Worm (Caenorhabditis elegans) whole organism, young adult: ENCODE data around the gene K08F11.1.

Experiments
- F23B12.7 ChIP-seq: sonication (generic microtip); optimal IDR thresholded peaks from 2 replicates; lab custom pipeline; 2017; ENCODE audit warnings: missing genetic modification characterization, mild to moderate bottlenecking, missing compliant biosample characterization, antibody characterized with exemption, moderate library complexity; ENCODE audit not compliant: insufficient read depth
- F37B4.10 ChIP-seq: fragments of 200-800 bp; sonication (Bioruptor generic); IDR thresholded peaks from 2 replicates; pipeline ENCODE4 v1.3.6; 2022; ENCODE audit warnings: missing genetic modification characterization, missing compliant biosample characterization
- F49E8.2 ChIP-seq: sonication (generic microtip); optimal IDR thresholded peaks from 3 replicates; lab custom pipeline; 2017; ENCODE audit warnings: missing genetic modification characterization, mild to moderate bottlenecking, missing compliant biosample characterization, antibody characterized with exemption, moderate library complexity; ENCODE audit not compliant: insufficient read depth
- F52B5.7 ChIP-seq: sonication (generic microtip); optimal IDR thresholded peaks from 2 replicates; lab custom pipeline; 2016; ENCODE audit warnings: mild to moderate bottlenecking, missing genetic modification characterization, missing compliant biosample characterization
- T07F8.4 ChIP-seq: sonication (generic microtip); optimal IDR thresholded peaks from 2 replicates; lab custom pipeline; 2016; ENCODE audit warnings: mild to moderate bottlenecking, missing genetic modification characterization, moderate library complexity, missing compliant biosample characterization
- Y53G8AR.9 ChIP-seq: fragments of 200-800 bp; sonication (Bioruptor generic); conservative IDR thresholded peaks from 2 replicates; pipeline ENCODE4 v1.3.6; 2022; ENCODE audit warnings: missing genetic modification reagents, missing genetic modification characterization, missing compliant biosample characterization
- athp-1 ChIP-seq: sonication (generic microtip); optimal IDR thresholded peaks from 2 replicates; lab custom pipeline; 2017; ENCODE audit warnings: mild to moderate bottlenecking, missing genetic modification characterization, missing compliant biosample characterization
- attf-6 ChIP-seq: fragments of 200-800 bp; sonication (Bioruptor generic); IDR thresholded peaks from 2 replicates; pipeline ENCODE4 v1.3.6; 2022; ENCODE audit warnings: missing genetic modification reagents, missing genetic modification characterization, missing compliant biosample characterization
- ceh-100 ChIP-seq: fragments of 200-800 bp; sonication (Bioruptor generic); IDR thresholded peaks from 2 replicates; pipeline ENCODE4 v1.3.6; 2022; ENCODE audit warnings: missing genetic modification reagents, missing genetic modification characterization, missing compliant biosample characterization
- dpl-1 ChIP-seq: fragments of 150-350 bp; optimal IDR thresholded peaks from 2 replicates; lab custom pipeline; 2014; ENCODE audit warnings: missing biosample characterization, missing genetic modification reagents, missing genetic modification characterization
- efl-1 ChIP-seq: fragments of 150-350 bp; optimal IDR thresholded peaks from 2 replicates; lab custom pipeline; 2014; ENCODE audit warnings: missing biosample characterization, missing genetic modification reagents, missing genetic modification characterization
- gei-17 ChIP-seq: fragments of 200-800 bp; sonication (Bioruptor generic); optimal IDR thresholded peaks from 2 replicates; lab custom pipeline; 2018; ENCODE audit warnings: mild to moderate bottlenecking, missing genetic modification characterization, missing compliant biosample characterization
- hmg-1.2 ChIP-seq: fragments of 200-800 bp; sonication (Bioruptor generic); IDR thresholded peaks from 2 replicates; pipeline ENCODE4 v1.3.6; 2022; ENCODE audit warnings: missing genetic modification reagents, missing genetic modification characterization, missing compliant biosample characterization
- hsf-1 ChIP-seq: fragments of 200-800 bp; sonication (Bioruptor generic); IDR thresholded peaks from 2 replicates; pipeline ENCODE4 v1.3.6; 2022; ENCODE audit warnings: missing genetic modification reagents, missing genetic modification characterization, missing compliant biosample characterization
- lag-1 ChIP-seq: fragments of 200-800 bp; sonication (Bioruptor generic); IDR thresholded peaks from 2 replicates; pipeline ENCODE4 v1.3.6; 2022; ENCODE audit warnings: missing genetic modification reagents, missing genetic modification characterization, missing compliant biosample characterization
- lin-26 ChIP-seq: fragments of 200-800 bp; sonication (Bioruptor generic); IDR thresholded peaks from 2 replicates; pipeline ENCODE4 v1.3.6; 2022; ENCODE audit warnings: missing genetic modification reagents, missing genetic modification characterization, missing compliant biosample characterization
- lin-40 ChIP-seq: sonication (generic microtip); optimal IDR thresholded peaks from 2 replicates; lab custom pipeline; 2016; ENCODE audit warnings: missing genetic modification characterization, mild to moderate bottlenecking, missing compliant biosample characterization, missing genotype, missing genetic modification reagents
- lir-1 ChIP-seq: fragments of 200-800 bp; sonication (Bioruptor generic); conservative IDR thresholded peaks from 2 replicates; pipeline ENCODE4 v1.3.6; 2022; ENCODE audit warnings: missing genetic modification reagents, missing genetic modification characterization, missing compliant biosample characterization
- madf-6 ChIP-seq: fragments of 200-800 bp; sonication (Bioruptor generic); IDR thresholded peaks from 2 replicates; pipeline ENCODE4 v1.3.6; 2022; ENCODE audit warnings: missing genetic modification reagents, missing genetic modification characterization, missing compliant biosample characterization
- mcd-1 ChIP-seq: fragments of 200-800 bp; sonication (Bioruptor generic); IDR thresholded peaks from 2 replicates; pipeline ENCODE4 v1.3.6; 2022; ENCODE audit warnings: missing genetic modification reagents, missing genetic modification characterization, missing compliant biosample characterization
- mel-28 ChIP-seq: sonication (generic microtip); optimal IDR thresholded peaks from 2 replicates; lab custom pipeline; 2016; ENCODE audit warnings: borderline replicate concordance, mild to moderate bottlenecking, missing genetic modification characterization, missing compliant biosample characterization
- nfya-2 ChIP-seq: fragments of 200-800 bp; sonication (Bioruptor generic); IDR thresholded peaks from 2 replicates; pipeline ENCODE4 v1.3.6; 2022; ENCODE audit warnings: missing genetic modification reagents, missing genetic modification characterization, missing compliant biosample characterization
- nhr-179 ChIP-seq: sonication (generic microtip); optimal IDR thresholded peaks from 2 replicates; lab custom pipeline; 2016; ENCODE audit warnings: mild to moderate bottlenecking, missing genetic modification characterization, missing compliant biosample characterization
- nhr-27 ChIP-seq: fragments of 200-800 bp; sonication (Bioruptor generic); optimal IDR thresholded peaks from 2 replicates; lab custom pipeline; 2018; ENCODE audit warnings: mild to moderate bottlenecking, missing genetic modification characterization, moderate library complexity, missing compliant biosample characterization
- nhr-80 ChIP-seq: sonication (generic microtip); optimal IDR thresholded peaks from 2 replicates; lab custom pipeline; 2016; ENCODE audit warnings: missing genetic modification characterization, missing compliant biosample characterization
- pbrm-1 ChIP-seq: fragments of 200-800 bp; sonication (Bioruptor generic); IDR thresholded peaks from 2 replicates; pipeline ENCODE4 v1.3.6; 2022; ENCODE audit warnings: missing genetic modification reagents, missing genetic modification characterization, missing compliant biosample characterization
- pha-4 ChIP-seq: fragments of 150-350 bp; sonication (generic microtip); optimal IDR thresholded peaks from 2 replicates; lab custom pipeline; 2014; ENCODE audit warnings: missing biosample characterization, missing genetic modification reagents, missing genetic modification characterization
- rpc-1 ChIP-seq, 2 experiments: fragments of 150-350 bp in 1 of 2; sonication (generic microtip) in 1 of 2; optimal IDR thresholded peaks; 2 replicates each; lab custom pipeline; 2014 to 2018; ENCODE audit warnings: missing biosample characterization in 1 of 2, missing genetic modification characterization in 1 of 2, missing genetic modification reagents in 1 of 2, missing genotype in 1 of 2
- snpc-3.4 ChIP-seq: sonication (generic microtip); optimal IDR thresholded peaks from 2 replicates; lab custom pipeline; 2017; ENCODE audit warnings: missing genetic modification characterization, mild to moderate bottlenecking, missing compliant biosample characterization, antibody characterized with exemption, moderate library complexity, missing genotype, missing genetic modification reagents
- snpc-4 ChIP-seq, 5 experiments: fragments of 150-350 bp in 1 of 5; sonication (generic microtip) in 4 of 5; optimal IDR thresholded peaks; 2 replicates each; lab custom pipeline; 2014 to 2018; ENCODE audit warnings: missing genetic modification characterization in 5 of 5, missing biosample characterization in 3 of 5, antibody characterized with exemption in 2 of 5, mild to moderate bottlenecking in 2 of 5, missing compliant biosample characterization in 2 of 5, missing genotype in 2 of 5, moderate library complexity in 2 of 5, missing genetic modification reagents in 1 of 5
- sptf-2 ChIP-seq: fragments of 200-800 bp; sonication (Bioruptor generic); optimal IDR thresholded peaks from 2 replicates; lab custom pipeline; 2018; ENCODE audit warnings: mild to moderate bottlenecking, missing genetic modification characterization, missing compliant biosample characterization
- unc-130 ChIP-seq: sonication (generic microtip); optimal IDR thresholded peaks from 2 replicates; lab custom pipeline; 2016; ENCODE audit warnings: missing genetic modification reagents, missing genetic modification characterization, missing compliant biosample characterization
- ztf-18 ChIP-seq: sonication (generic microtip); optimal IDR thresholded peaks from 2 replicates; lab custom pipeline; 2016; ENCODE audit warnings: missing genotype, mild to moderate bottlenecking, missing genetic modification characterization, missing compliant biosample characterization
- ztf-6 ChIP-seq: fragments of 200-800 bp; sonication (Bioruptor generic); IDR thresholded peaks from 2 replicates; pipeline ENCODE4 v1.3.6; 2022; ENCODE audit warnings: missing genetic modification reagents, missing genetic modification characterization, missing compliant biosample characterization

Gene K08F11.1

ce11 chrIV:4737258-4737657, 12.6 kb downstream of the K08F11.1 start, which contains the start of gene fbxb-78:
Gene fbxb-78, plus strand, starts transcription at chrIV:4737558.
- TF ChIP-seq T07F8.4 (tag; lab: Kevin White, UChicago) (no peak), nhr-80 (tag; lab: Kevin White, UChicago) (no peak), snpc-3.4 (tag; lab: Kevin White, UChicago) (no peak), efl-1 (GFP tag; lab: Kevin White, UChicago) (no peak), lin-40 (tag; lab: Kevin White, UChicago) (no peak), nhr-179 (tag; lab: Kevin White, UChicago) (no peak), pha-4 (no peak), dpl-1 (GFP tag; lab: Kevin White, UChicago) (no peak), hsf-1 (no peak), pbrm-1 (no peak), nfya-2 (GFP tag; lab: Robert Waterston, UW) (no peak), F23B12.7 (tag; lab: Kevin White, UChicago) (no peak), rpc-1 (optimal IDR thresholded peaks at IDR 0.05; lab: Kevin White, UChicago) (no peak), rpc-1 (tag; optimal IDR thresholded peaks at IDR 0.05; lab: Kevin White, UChicago) (no peak), lag-1 (GFP tag; lab: Robert Waterston, UW) (no peak), hmg-1.2 (GFP tag; lab: Robert Waterston, UW) (no peak)

ce11 chrIV:4742480-4742879, 17.8 kb downstream of the K08F11.1 start:
- TF ChIP-seq unc-130 (GFP tag; lab: Kevin White, UChicago), result no peak
- TF ChIP-seq lir-1 (GFP tag; lab: Robert Waterston, UW), result no peak
- no peak for TF ChIP-seq snpc-4 (GFP tag; optimal IDR thresholded peaks at IDR 0.05; lab: Kevin White, UChicago)
- no peak for TF ChIP-seq snpc-4 (tag; optimal IDR thresholded peaks at IDR 0.05; lab: Kevin White, UChicago)
- TF ChIP-seq gei-17 (GFP tag; lab: Kevin White, UChicago), result no peak
- TF ChIP-seq mel-28 (tag; lab: Kevin White, UChicago), result no peak
- no peak for TF ChIP-seq dpl-1 (GFP tag; lab: Kevin White, UChicago)
- TF ChIP-seq F52B5.7 (tag; lab: Kevin White, UChicago), result no peak
- TF ChIP-seq sptf-2, result no peak
- no peak for TF ChIP-seq athp-1 (tag; lab: Kevin White, UChicago)
- TF ChIP-seq nhr-27 (tag; lab: Kevin White, UChicago), result no peak
- TF ChIP-seq, all 124 proteins: peak for 0

ce11 chrIV:4744167-4744566, 19.5 kb downstream of the K08F11.1 start, which contains the start of gene hoe-1:
Gene hoe-1, minus strand, starts transcription at chrIV:4744267.
- TF ChIP-seq F23B12.7 (tag; lab: Kevin White, UChicago) (no peak), attf-6 (GFP tag; lab: Robert Waterston, UW) (peak; percentile 8; the same call in 1 of the 2 replicates), snpc-3.4 (tag; lab: Kevin White, UChicago) (peak; percentile 50), lin-26 (GFP tag; lab: Robert Waterston, UW) (0 out of 2 replicates have a peak, but pooled peaks have one; percentile 48), ztf-6 (GFP tag; lab: Robert Waterston, UW) (no peak), ztf-18 (tag; lab: Kevin White, UChicago) (peak; percentile 70), ceh-100 (GFP tag; lab: Robert Waterston, UW) (0 out of 2 replicates have a peak, but pooled peaks have one; percentile 32), mcd-1 (GFP tag; lab: Robert Waterston, UW) (no peak), F49E8.2 (tag; lab: Kevin White, UChicago) (peak; percentile 26), Y53G8AR.9 (0 out of 2 replicates have a peak, but pooled peaks have one; percentile 64), F37B4.10 (GFP tag; lab: Robert Waterston, UW) (no peak), madf-6 (GFP tag; lab: Robert Waterston, UW) (0 out of 2 replicates have a peak, but pooled peaks have one; percentile 10), hsf-1 (0 out of 2 replicates have a peak, but pooled peaks have one; percentile 34), snpc-4 (GFP tag; optimal IDR thresholded peaks at IDR 0.05; lab: Kevin White, UChicago) (no peak), snpc-4 (tag; optimal IDR thresholded peaks at IDR 0.05; lab: Kevin White, UChicago) (peak in 1 of 4 experiments; percentile 42)
